Worm (Caenorhabditis elegans) whole organism, young adult: Measurements from ENCODE around the gene C43D7.4.

Experiments
- C17E4.6 ChIP-seq: fragments of 200-800 bp; sonication (Bioruptor generic); IDR thresholded peaks from 2 replicates; pipeline ENCODE4 v1.3.6; 2022; ENCODE audit warnings: missing genetic modification reagents, missing genetic modification characterization, missing compliant biosample characterization
- F52B5.7 ChIP-seq: sonication (generic microtip); optimal IDR thresholded peaks from 2 replicates; lab custom pipeline; 2016; ENCODE audit warnings: mild to moderate bottlenecking, missing genetic modification characterization, missing compliant biosample characterization
- F55B11.4 ChIP-seq: sonication (generic microtip); optimal IDR thresholded peaks from 2 replicates; lab custom pipeline; 2016; ENCODE audit warnings: missing compliant biosample characterization, missing genetic modification characterization, borderline replicate concordance; ENCODE audit not compliant: insufficient read depth
- K12H6.12 ChIP-seq: fragments of 200-800 bp; sonication (Bioruptor generic); optimal IDR thresholded peaks from 2 replicates; lab custom pipeline; 2018; ENCODE audit warnings: mild to moderate bottlenecking, missing genetic modification characterization, missing compliant biosample characterization
- chd-7 ChIP-seq: sonication (generic microtip); optimal IDR thresholded peaks from 2 replicates; lab custom pipeline; 2016; ENCODE audit warnings: mild to moderate bottlenecking, missing genetic modification characterization, moderate library complexity, missing compliant biosample characterization
- dpl-1 ChIP-seq: fragments of 150-350 bp; optimal IDR thresholded peaks from 2 replicates; lab custom pipeline; 2014; ENCODE audit warnings: missing biosample characterization, missing genetic modification reagents, missing genetic modification characterization
- lin-26 ChIP-seq: fragments of 200-800 bp; sonication (Bioruptor generic); IDR thresholded peaks from 2 replicates; pipeline ENCODE4 v1.3.6; 2022; ENCODE audit warnings: missing genetic modification reagents, missing genetic modification characterization, missing compliant biosample characterization
- rcor-1 ChIP-seq: fragments of 200-800 bp; sonication (Bioruptor generic); IDR thresholded peaks from 2 replicates; pipeline ENCODE4 v1.3.6; 2022; ENCODE audit warnings: missing genetic modification reagents, missing genetic modification characterization, missing compliant biosample characterization
- sea-2 ChIP-seq: fragments of 200-800 bp; sonication (Bioruptor generic); IDR thresholded peaks from 2 replicates; pipeline ENCODE4 v1.3.6; 2022; ENCODE audit warnings: missing genetic modification characterization, missing compliant biosample characterization
- snpc-1.1 ChIP-seq: sonication (generic microtip); optimal IDR thresholded peaks from 2 replicates; lab custom pipeline; 2017; ENCODE audit warnings: missing genetic modification characterization, mild to moderate bottlenecking, missing compliant biosample characterization, antibody characterized with exemption, moderate library complexity, missing genotype, missing genetic modification reagents; ENCODE audit not compliant: insufficient read depth
- sptf-2 ChIP-seq: fragments of 200-800 bp; sonication (Bioruptor generic); optimal IDR thresholded peaks from 2 replicates; lab custom pipeline; 2018; ENCODE audit warnings: mild to moderate bottlenecking, missing genetic modification characterization, missing compliant biosample characterization
- unc-62 ChIP-seq: fragments of 150-350 bp; optimal IDR thresholded peaks from 2 replicates; lab custom pipeline; 2014; ENCODE audit warnings: missing biosample characterization, missing genetic modification reagents, missing genetic modification characterization
- ztf-3 ChIP-seq: fragments of 200-800 bp; sonication (Bioruptor generic); optimal IDR thresholded peaks from 2 replicates; lab custom pipeline; 2018; ENCODE audit warnings: mild to moderate bottlenecking, missing genetic modification characterization, missing compliant biosample characterization

ce11 chrV:19371777-19372176 is 49.5 kb upstream of the C43D7.4 start:
- TF ChIP-seq ztf-3, result no peak
- TF ChIP-seq K12H6.12, result no peak
- TF ChIP-seq F52B5.7 (tag; lab: Kevin White, UChicago), result no peak
- TF ChIP-seq unc-62 (GFP tag; lab: Kevin White, UChicago), result no peak
- TF ChIP-seq sptf-2 (GFP tag; lab: Kevin White, UChicago), result no peak
- no peak for TF ChIP-seq rcor-1 (GFP tag; lab: Robert Waterston, UW)
- no peak for TF ChIP-seq dpl-1 (GFP tag; lab: Kevin White, UChicago)
- no peak for TF ChIP-seq F55B11.4 (tag; lab: Kevin White, UChicago)
- no peak for TF ChIP-seq chd-7 (tag; lab: Kevin White, UChicago)
- no peak for TF ChIP-seq lin-26 (GFP tag; lab: Robert Waterston, UW)
- TF ChIP-seq snpc-1.1 (tag; lab: Kevin White, UChicago), result no peak
- TF ChIP-seq C17E4.6, result no peak
- no peak for TF ChIP-seq sea-2
